Worm (Caenorhabditis elegans) whole organism, mixed stage, embryonic: ENCODE results near the gene F26D2.14.

Source experiments
- M03D4.4 ChIP-seq: sonication (generic microtip); optimal IDR thresholded peaks from 2 replicates; lab custom pipeline; 2017; ENCODE audit warnings: mild to moderate bottlenecking, missing genetic modification characterization, missing compliant biosample characterization
- bed-3 ChIP-seq: fragments of 200-800 bp; sonication (Bioruptor generic); optimal IDR thresholded peaks from 3 replicates; lab custom pipeline; 2018; ENCODE audit warnings: mild to moderate bottlenecking, missing genetic modification characterization, moderate library complexity, missing compliant biosample characterization
- blmp-1 ChIP-seq: fragments of 150-350 bp; optimal IDR thresholded peaks from 2 replicates; lab custom pipeline; 2014; ENCODE audit warnings: missing biosample characterization, missing genetic modification characterization
- ceh-39 ChIP-seq: fragments of 150-350 bp; optimal IDR thresholded peaks from 2 replicates; lab custom pipeline; 2014; ENCODE audit warnings: missing biosample characterization, missing genetic modification characterization
- ceh-43 ChIP-seq: fragments of 200-800 bp; sonication (Bioruptor generic); optimal IDR thresholded peaks from 2 replicates; lab custom pipeline; 2018; ENCODE audit warnings: mild to moderate bottlenecking, missing genetic modification characterization, moderate library complexity, missing compliant biosample characterization
- ces-1 ChIP-seq: fragments of 150-350 bp; optimal IDR thresholded peaks from 2 replicates; lab custom pipeline; 2014; ENCODE audit warnings: missing biosample characterization, missing genetic modification reagents, missing genetic modification characterization
- cnd-1 ChIP-seq: fragments of 200-800 bp; sonication (Bioruptor generic); optimal IDR thresholded peaks from 2 replicates; lab custom pipeline; 2018; ENCODE audit warnings: mild to moderate bottlenecking, missing genetic modification characterization, missing compliant biosample characterization
- drap-1 ChIP-seq: fragments of 200-800 bp; sonication (Bioruptor generic); optimal IDR thresholded peaks from 3 replicates; lab custom pipeline; 2018; ENCODE audit warnings: mild to moderate bottlenecking, missing genetic modification characterization, missing compliant biosample characterization
- elt-1 ChIP-seq: sonication (generic microtip); optimal IDR thresholded peaks from 2 replicates; lab custom pipeline; 2017; ENCODE audit warnings: missing genetic modification characterization, mild to moderate bottlenecking, missing compliant biosample characterization, antibody characterized with exemption, moderate library complexity, borderline replicate concordance; ENCODE audit not compliant: insufficient read depth
- elt-3 ChIP-seq: fragments of 150-350 bp; optimal IDR thresholded peaks from 2 replicates; lab custom pipeline; 2014; ENCODE audit warnings: missing biosample characterization, missing genetic modification characterization
- flh-1 ChIP-seq: fragments of 200-800 bp; sonication (Bioruptor generic); optimal IDR thresholded peaks from 2 replicates; lab custom pipeline; 2018; ENCODE audit warnings: mild to moderate bottlenecking, missing genetic modification characterization, moderate library complexity, missing compliant biosample characterization
- ham-2 ChIP-seq: fragments of 200-800 bp; sonication (Bioruptor generic); optimal IDR thresholded peaks from 2 replicates; lab custom pipeline; 2018; ENCODE audit warnings: mild to moderate bottlenecking, missing genetic modification characterization, missing compliant biosample characterization
- hlh-1 ChIP-seq: fragments of 150-350 bp; optimal IDR thresholded peaks from 2 replicates; lab custom pipeline; 2014; ENCODE audit warnings: missing biosample characterization, missing genetic modification reagents, missing genetic modification characterization
- lin-13 ChIP-seq: fragments of 150-350 bp; optimal IDR thresholded peaks from 2 replicates; lab custom pipeline; 2014; ENCODE audit warnings: missing biosample characterization, missing genetic modification characterization
- lsy-2 ChIP-seq: fragments of 150-350 bp; optimal IDR thresholded peaks from 2 replicates; lab custom pipeline; 2014; ENCODE audit warnings: missing biosample characterization, missing genetic modification characterization
- mab-5 ChIP-seq: fragments of 150-350 bp; optimal IDR thresholded peaks from 2 replicates; lab custom pipeline; 2014; ENCODE audit warnings: missing biosample characterization, missing genetic modification characterization
- mep-1 ChIP-seq: fragments of 150-350 bp; optimal IDR thresholded peaks from 2 replicates; lab custom pipeline; 2017; ENCODE audit warnings: missing biosample characterization, missing genetic modification reagents, missing genetic modification characterization, inconsistent platforms
- mls-2 ChIP-seq: sonication (generic microtip); optimal IDR thresholded peaks from 2 replicates; lab custom pipeline; 2016; ENCODE audit warnings: mild to moderate bottlenecking, missing genetic modification characterization, moderate library complexity, missing compliant biosample characterization
- nhr-12 ChIP-seq: fragments of 150-350 bp; optimal IDR thresholded peaks from 2 replicates; lab custom pipeline; 2014; ENCODE audit warnings: missing biosample characterization, missing genetic modification characterization
- nhr-2 ChIP-seq: fragments of 150-350 bp; optimal IDR thresholded peaks from 2 replicates; lab custom pipeline; 2014; ENCODE audit warnings: missing biosample characterization, missing genetic modification characterization
- nhr-237 ChIP-seq: fragments of 150-350 bp; optimal IDR thresholded peaks from 2 replicates; lab custom pipeline; 2014; ENCODE audit warnings: missing biosample characterization, missing genetic modification characterization
- nhr-28 ChIP-seq: fragments of 150-350 bp; optimal IDR thresholded peaks from 2 replicates; lab custom pipeline; 2014; ENCODE audit warnings: missing biosample characterization, missing genetic modification characterization
- nhr-76 ChIP-seq: sonication (generic microtip); optimal IDR thresholded peaks from 2 replicates; lab custom pipeline; 2017; ENCODE audit warnings: missing biosample characterization, missing genetic modification characterization
- pha-4 ChIP-seq: fragments of 150-350 bp; optimal IDR thresholded peaks from 2 replicates; lab custom pipeline; 2018; ENCODE audit warnings: missing biosample characterization, missing genetic modification reagents, missing genetic modification characterization
- snpc-4 ChIP-seq: fragments of 150-350 bp; optimal IDR thresholded peaks from 2 replicates; lab custom pipeline; 2014; ENCODE audit warnings: missing biosample characterization, missing genetic modification characterization
- sptf-1 ChIP-seq: sonication (generic microtip); optimal IDR thresholded peaks from 2 replicates; lab custom pipeline; 2017; ENCODE audit warnings: mild to moderate bottlenecking, missing genetic modification characterization, moderate library complexity, missing compliant biosample characterization
- tbx-8 ChIP-seq: fragments of 200-800 bp; sonication (Bioruptor generic); optimal IDR thresholded peaks from 2 replicates; lab custom pipeline; 2018; ENCODE audit warnings: mild to moderate bottlenecking, missing genetic modification characterization, moderate library complexity, missing compliant biosample characterization
- unc-120 ChIP-seq: sonication (generic microtip); optimal IDR thresholded peaks from 2 replicates; lab custom pipeline; 2017; ENCODE audit warnings: missing genetic modification characterization, missing compliant biosample characterization; ENCODE audit not compliant: poor library complexity, severe bottlenecking
- unc-39 ChIP-seq: fragments of 150-350 bp; optimal IDR thresholded peaks from 2 replicates; lab custom pipeline; 2014; ENCODE audit warnings: missing biosample characterization, missing genetic modification characterization
- unc-62 ChIP-seq: fragments of 150-350 bp; optimal IDR thresholded peaks from 2 replicates; lab custom pipeline; 2014; ENCODE audit warnings: missing biosample characterization, missing genetic modification reagents, missing genetic modification characterization
- zip-8 ChIP-seq: fragments of 150-350 bp; optimal IDR thresholded peaks from 2 replicates; lab custom pipeline; 2014; ENCODE audit warnings: missing biosample characterization, missing genetic modification characterization
- ztf-11 ChIP-seq: fragments of 150-350 bp; optimal IDR thresholded peaks from 2 replicates; lab custom pipeline; 2014; ENCODE audit warnings: missing biosample characterization, missing genetic modification characterization

Gene F26D2.14

ce11 chrV:16435510-16435909 lies at the start of gene F26D2.14, which contains the start of gene F26D2.13:
TSS of gene F26D2.14 (plus strand) at chrV:16435855.
TSS of gene F26D2.13 (minus strand) at chrV:16435610.
- TF ChIP-seq flh-1, result no peak
- TF ChIP-seq blmp-1 (tag; lab: Kevin White, UChicago), result no peak
- TF ChIP-seq drap-1, result no peak
- no peak for TF ChIP-seq mep-1 (tag; lab: Kevin White, UChicago)
- TF ChIP-seq tbx-8 (GFP tag; lab: Kevin White, UChicago), result no peak
- TF ChIP-seq elt-1 (tag; lab: Kevin White, UChicago), result no peak
- no peak for TF ChIP-seq ztf-11
- no peak for TF ChIP-seq ham-2 (GFP tag; lab: Kevin White, UChicago)
- no peak for TF ChIP-seq nhr-12 (tag; lab: Kevin White, UChicago)
- no peak for TF ChIP-seq cnd-1 (tag; lab: Kevin White, UChicago)
- no peak for TF ChIP-seq pha-4 (tag; lab: Kevin White, UChicago)
- no peak for TF ChIP-seq unc-62 (GFP tag; lab: Kevin White, UChicago)
- no peak for TF ChIP-seq unc-39 (tag; lab: Kevin White, UChicago)
- no peak for TF ChIP-seq nhr-237 (tag; lab: Kevin White, UChicago)
- no peak for TF ChIP-seq nhr-28 (tag; lab: Kevin White, UChicago)
- TF ChIP-seq unc-120 (tag; lab: Kevin White, UChicago), result no peak
- TF ChIP-seq snpc-4, result no peak
- TF ChIP-seq nhr-2 (tag; lab: Kevin White, UChicago), result no peak
- TF ChIP-seq ceh-39 (tag; lab: Kevin White, UChicago), result no peak
- no peak for TF ChIP-seq sptf-1 (tag; lab: Kevin White, UChicago)

- TF ChIP-seq flh-1 (no peak), ham-2 (GFP tag; lab: Kevin White, UChicago) (no peak), unc-39 (tag; lab: Kevin White, UChicago) (no peak), lsy-2 (tag; lab: Kevin White, UChicago) (no peak), elt-3 (tag; lab: Kevin White, UChicago) (no peak), nhr-2 (tag; lab: Kevin White, UChicago) (no peak), bed-3 (GFP tag; lab: Kevin White, UChicago) (no peak), drap-1 (no peak), hlh-1 (tag; lab: Kevin White, UChicago) (no peak), nhr-237 (tag; lab: Kevin White, UChicago) (no peak), mls-2 (no peak), ceh-39 (tag; lab: Kevin White, UChicago) (no peak), sptf-1 (tag; lab: Kevin White, UChicago) (no peak), zip-8 (no peak), ceh-43 (no peak), unc-120 (tag; lab: Kevin White, UChicago) (no peak), blmp-1 (tag; lab: Kevin White, UChicago) (no peak)
Observed at ce11 chrV:16388268-16388667, 47.4 kb upstream of the F26D2.14 start, which contains the start of gene sri-65. TSS of gene sri-65 (minus strand) at chrV:16388368.

DNA sequence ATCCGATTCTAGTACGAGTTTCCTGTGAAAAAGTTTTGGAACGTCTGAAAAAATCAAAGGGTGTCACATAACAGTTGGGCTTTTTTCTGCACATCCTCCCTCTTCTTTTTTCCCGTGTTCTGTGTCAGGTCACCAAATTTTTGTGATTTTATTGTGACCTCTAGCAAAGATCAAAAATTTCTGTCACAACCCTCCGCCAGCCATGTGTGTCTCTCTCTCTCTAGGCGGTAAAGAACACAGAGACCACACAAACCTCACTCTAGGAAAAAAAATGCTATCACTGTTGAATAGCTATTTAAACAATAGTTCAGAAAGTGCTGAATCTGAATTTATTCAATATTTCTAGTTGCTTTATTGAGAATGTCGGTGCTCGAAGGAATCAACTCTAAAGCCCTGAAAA lies 45.0 kb upstream of the F26D2.14 start, which contains the start of gene gst-44:
TSS of gene gst-44 (plus strand) at position 237 of the 400 bp plus-strand sequence.
- no peak for TF ChIP-seq ceh-39 (tag; lab: Kevin White, UChicago)
- TF ChIP-seq nhr-2 (tag; lab: Kevin White, UChicago), result no peak
- TF ChIP-seq nhr-28 (tag; lab: Kevin White, UChicago), result no peak
- TF ChIP-seq nhr-12 (tag; lab: Kevin White, UChicago), result no peak
- TF ChIP-seq sptf-1 (tag; lab: Kevin White, UChicago), result no peak
- TF ChIP-seq pha-4 (tag; lab: Kevin White, UChicago), result no peak
- no peak for TF ChIP-seq ces-1

ce11 chrV:16393728-16394127 lies 41.9 kb upstream of the F26D2.14 start, which contains the start of gene srd-63:
TSS of gene srd-63 (minus strand) at chrV:16393828.
- TF ChIP-seq sptf-1 (tag; lab: Kevin White, UChicago), result no peak
- no peak for TF ChIP-seq M03D4.4 (tag; lab: Kevin White, UChicago)
- TF ChIP-seq, all 35 proteins: peak for 0

- TF ChIP-seq snpc-4, result no peak
- no peak for TF ChIP-seq ceh-39 (tag; lab: Kevin White, UChicago)
- TF ChIP-seq lin-13 (tag; lab: Kevin White, UChicago), result no peak
- TF ChIP-seq nhr-2 (tag; lab: Kevin White, UChicago), result no peak
- TF ChIP-seq nhr-28 (tag; lab: Kevin White, UChicago), result no peak
- TF ChIP-seq M03D4.4 (tag; lab: Kevin White, UChicago), result no peak
- no peak for TF ChIP-seq flh-1
- TF ChIP-seq ces-1, result no peak
- no peak for TF ChIP-seq mab-5 (tag; lab: Kevin White, UChicago)
- no peak for TF ChIP-seq unc-62 (GFP tag; lab: Kevin White, UChicago)
- TF ChIP-seq cnd-1 (tag; lab: Kevin White, UChicago), result no peak
- TF ChIP-seq mep-1 (tag; lab: Kevin White, UChicago), result no peak
- TF ChIP-seq bed-3 (GFP tag; lab: Kevin White, UChicago), result no peak
- no peak for TF ChIP-seq lsy-2 (tag; lab: Kevin White, UChicago)
- no peak for TF ChIP-seq nhr-76 (tag; lab: Kevin White, UChicago)
Observed at ce11 chrV:16395131-16395530, 40.5 kb upstream of the F26D2.14 start, which contains the start of gene F13A7.11. TSS of gene F13A7.11 (minus strand) at chrV:16395304.
